Worm (Caenorhabditis elegans) whole organism, mixed stage, embryonic: ENCODE results near the gene grl-14.

Source experiments
- M03D4.4 ChIP-seq: sonication (generic microtip); optimal IDR thresholded peaks from 2 replicates; lab custom pipeline; 2017; ENCODE audit warnings: mild to moderate bottlenecking, missing genetic modification characterization, missing compliant biosample characterization
- bed-3 ChIP-seq: fragments of 200-800 bp; sonication (Bioruptor generic); optimal IDR thresholded peaks from 3 replicates; lab custom pipeline; 2018; ENCODE audit warnings: mild to moderate bottlenecking, missing genetic modification characterization, moderate library complexity, missing compliant biosample characterization
- blmp-1 ChIP-seq: fragments of 150-350 bp; optimal IDR thresholded peaks from 2 replicates; lab custom pipeline; 2014; ENCODE audit warnings: missing biosample characterization, missing genetic modification characterization
- ceh-39 ChIP-seq: fragments of 150-350 bp; optimal IDR thresholded peaks from 2 replicates; lab custom pipeline; 2014; ENCODE audit warnings: missing biosample characterization, missing genetic modification characterization
- ceh-43 ChIP-seq: fragments of 200-800 bp; sonication (Bioruptor generic); optimal IDR thresholded peaks from 2 replicates; lab custom pipeline; 2018; ENCODE audit warnings: mild to moderate bottlenecking, missing genetic modification characterization, moderate library complexity, missing compliant biosample characterization
- ceh-83 ChIP-seq: fragments of 200-800 bp; sonication (Bioruptor generic); optimal IDR thresholded peaks from 2 replicates; lab custom pipeline; 2018; ENCODE audit warnings: mild to moderate bottlenecking, missing genetic modification characterization, missing compliant biosample characterization
- ces-1 ChIP-seq: fragments of 150-350 bp; optimal IDR thresholded peaks from 2 replicates; lab custom pipeline; 2014; ENCODE audit warnings: missing biosample characterization, missing genetic modification reagents, missing genetic modification characterization
- cnd-1 ChIP-seq: fragments of 200-800 bp; sonication (Bioruptor generic); optimal IDR thresholded peaks from 2 replicates; lab custom pipeline; 2018; ENCODE audit warnings: mild to moderate bottlenecking, missing genetic modification characterization, missing compliant biosample characterization
- drap-1 ChIP-seq: fragments of 200-800 bp; sonication (Bioruptor generic); optimal IDR thresholded peaks from 3 replicates; lab custom pipeline; 2018; ENCODE audit warnings: mild to moderate bottlenecking, missing genetic modification characterization, missing compliant biosample characterization
- elt-1 ChIP-seq: sonication (generic microtip); optimal IDR thresholded peaks from 2 replicates; lab custom pipeline; 2017; ENCODE audit warnings: missing genetic modification characterization, mild to moderate bottlenecking, missing compliant biosample characterization, antibody characterized with exemption, moderate library complexity, borderline replicate concordance; ENCODE audit not compliant: insufficient read depth
- elt-3 ChIP-seq: fragments of 150-350 bp; optimal IDR thresholded peaks from 2 replicates; lab custom pipeline; 2014; ENCODE audit warnings: missing biosample characterization, missing genetic modification characterization
- flh-1 ChIP-seq: fragments of 200-800 bp; sonication (Bioruptor generic); optimal IDR thresholded peaks from 2 replicates; lab custom pipeline; 2018; ENCODE audit warnings: mild to moderate bottlenecking, missing genetic modification characterization, moderate library complexity, missing compliant biosample characterization
- ham-2 ChIP-seq: fragments of 200-800 bp; sonication (Bioruptor generic); optimal IDR thresholded peaks from 2 replicates; lab custom pipeline; 2018; ENCODE audit warnings: mild to moderate bottlenecking, missing genetic modification characterization, missing compliant biosample characterization
- hlh-1 ChIP-seq: fragments of 150-350 bp; optimal IDR thresholded peaks from 2 replicates; lab custom pipeline; 2014; ENCODE audit warnings: missing biosample characterization, missing genetic modification reagents, missing genetic modification characterization
- lin-13 ChIP-seq: fragments of 150-350 bp; optimal IDR thresholded peaks from 2 replicates; lab custom pipeline; 2014; ENCODE audit warnings: missing biosample characterization, missing genetic modification characterization
- lsy-2 ChIP-seq: fragments of 150-350 bp; optimal IDR thresholded peaks from 2 replicates; lab custom pipeline; 2014; ENCODE audit warnings: missing biosample characterization, missing genetic modification characterization
- mab-5 ChIP-seq: fragments of 150-350 bp; optimal IDR thresholded peaks from 2 replicates; lab custom pipeline; 2014; ENCODE audit warnings: missing biosample characterization, missing genetic modification characterization
- mep-1 ChIP-seq: fragments of 150-350 bp; optimal IDR thresholded peaks from 2 replicates; lab custom pipeline; 2017; ENCODE audit warnings: missing biosample characterization, missing genetic modification reagents, missing genetic modification characterization, inconsistent platforms
- mls-2 ChIP-seq: sonication (generic microtip); optimal IDR thresholded peaks from 2 replicates; lab custom pipeline; 2016; ENCODE audit warnings: mild to moderate bottlenecking, missing genetic modification characterization, moderate library complexity, missing compliant biosample characterization
- nhr-12 ChIP-seq: fragments of 150-350 bp; optimal IDR thresholded peaks from 2 replicates; lab custom pipeline; 2014; ENCODE audit warnings: missing biosample characterization, missing genetic modification characterization
- nhr-2 ChIP-seq: fragments of 150-350 bp; optimal IDR thresholded peaks from 2 replicates; lab custom pipeline; 2014; ENCODE audit warnings: missing biosample characterization, missing genetic modification characterization
- nhr-237 ChIP-seq: fragments of 150-350 bp; optimal IDR thresholded peaks from 2 replicates; lab custom pipeline; 2014; ENCODE audit warnings: missing biosample characterization, missing genetic modification characterization
- nhr-28 ChIP-seq: fragments of 150-350 bp; optimal IDR thresholded peaks from 2 replicates; lab custom pipeline; 2014; ENCODE audit warnings: missing biosample characterization, missing genetic modification characterization
- nhr-76 ChIP-seq: sonication (generic microtip); optimal IDR thresholded peaks from 2 replicates; lab custom pipeline; 2017; ENCODE audit warnings: missing biosample characterization, missing genetic modification characterization
- snpc-4 ChIP-seq: fragments of 150-350 bp; optimal IDR thresholded peaks from 2 replicates; lab custom pipeline; 2014; ENCODE audit warnings: missing biosample characterization, missing genetic modification characterization
- tbx-8 ChIP-seq: fragments of 200-800 bp; sonication (Bioruptor generic); optimal IDR thresholded peaks from 2 replicates; lab custom pipeline; 2018; ENCODE audit warnings: mild to moderate bottlenecking, missing genetic modification characterization, moderate library complexity, missing compliant biosample characterization
- unc-120 ChIP-seq: sonication (generic microtip); optimal IDR thresholded peaks from 2 replicates; lab custom pipeline; 2017; ENCODE audit warnings: missing genetic modification characterization, missing compliant biosample characterization; ENCODE audit not compliant: poor library complexity, severe bottlenecking
- unc-39 ChIP-seq: fragments of 150-350 bp; optimal IDR thresholded peaks from 2 replicates; lab custom pipeline; 2014; ENCODE audit warnings: missing biosample characterization, missing genetic modification characterization
- unc-62 ChIP-seq: fragments of 150-350 bp; optimal IDR thresholded peaks from 2 replicates; lab custom pipeline; 2014; ENCODE audit warnings: missing biosample characterization, missing genetic modification reagents, missing genetic modification characterization
- zip-8 ChIP-seq: fragments of 150-350 bp; optimal IDR thresholded peaks from 2 replicates; lab custom pipeline; 2014; ENCODE audit warnings: missing biosample characterization, missing genetic modification characterization
- ztf-11 ChIP-seq: fragments of 150-350 bp; optimal IDR thresholded peaks from 2 replicates; lab custom pipeline; 2014; ENCODE audit warnings: missing biosample characterization, missing genetic modification characterization

grl-14 gene

ce11 chrV:20797918-20798317 lies 27.4 kb upstream of the grl-14 start, which contains the start of gene sdf-9:
Gene sdf-9 (plus strand): TSS chrV:20798218.
- TF ChIP-seq ces-1 (no peak), unc-120 (tag; lab: Kevin White, UChicago) (no peak), elt-1 (tag; lab: Kevin White, UChicago) (no peak), nhr-2 (no peak), ceh-43 (GFP tag; lab: Kevin White, UChicago) (no peak), drap-1 (GFP tag; lab: Kevin White, UChicago) (no peak), nhr-28 (tag; lab: Kevin White, UChicago) (no peak), bed-3 (GFP tag; lab: Kevin White, UChicago) (no peak), elt-3 (no peak), lsy-2 (tag; lab: Kevin White, UChicago) (no peak)
- TF ChIP-seq, all 35 proteins: peak for 0

ce11 chrV:20802906-20803305 lies 22.5 kb upstream of the grl-14 start, which contains the start of gene Y44A6D.5:
Gene Y44A6D.5 (minus strand): TSS chrV:20803006.
- TF ChIP-seq nhr-28 (tag; lab: Kevin White, UChicago) (no peak), nhr-237 (no peak), ceh-39 (tag; lab: Kevin White, UChicago) (no peak), tbx-8 (GFP tag; lab: Kevin White, UChicago) (no peak), M03D4.4 (tag; lab: Kevin White, UChicago) (no peak), nhr-76 (no peak), elt-3 (no peak), nhr-2 (no peak)

ce11 chrV:20807038-20807437 lies 18.3 kb upstream of the grl-14 start, which contains the start of gene Y44A6D.6:
Gene Y44A6D.6 (plus strand): TSS chrV:20807338.
- TF ChIP-seq mab-5 (no peak), bed-3 (GFP tag; lab: Kevin White, UChicago) (no peak), ceh-43 (GFP tag; lab: Kevin White, UChicago) (no peak), nhr-76 (no peak), flh-1 (GFP tag; lab: Kevin White, UChicago) (no peak), ztf-11 (tag; lab: Kevin White, UChicago) (no peak), mls-2 (tag; lab: Kevin White, UChicago) (no peak), hlh-1 (tag; lab: Kevin White, UChicago) (no peak), tbx-8 (GFP tag; lab: Kevin White, UChicago) (no peak), nhr-237 (no peak), ceh-83 (GFP tag; lab: Kevin White, UChicago) (no peak), lin-13 (no peak), unc-62 (no peak), ham-2 (GFP tag; lab: Kevin White, UChicago) (no peak), M03D4.4 (tag; lab: Kevin White, UChicago) (no peak), ces-1 (no peak), unc-39 (tag; lab: Kevin White, UChicago) (no peak), drap-1 (GFP tag; lab: Kevin White, UChicago) (no peak), snpc-4 (tag; lab: Kevin White, UChicago) (no peak), cnd-1 (tag; lab: Kevin White, UChicago) (no peak)

ce11 chrV:20813646-20814045 lies 11.7 kb upstream of the grl-14 start:
- no peak for TF ChIP-seq ces-1
- TF ChIP-seq lsy-2 (tag; lab: Kevin White, UChicago): no peak
- no peak for TF ChIP-seq mls-2 (tag; lab: Kevin White, UChicago)
- TF ChIP-seq tbx-8 (GFP tag; lab: Kevin White, UChicago): no peak
- TF ChIP-seq blmp-1 (tag; lab: Kevin White, UChicago): no peak
- no peak for TF ChIP-seq zip-8 (tag; lab: Kevin White, UChicago)
- TF ChIP-seq ceh-83 (GFP tag; lab: Kevin White, UChicago): no peak
- no peak for TF ChIP-seq unc-39 (tag; lab: Kevin White, UChicago)
- TF ChIP-seq ztf-11 (tag; lab: Kevin White, UChicago): no peak
- TF ChIP-seq hlh-1 (tag; lab: Kevin White, UChicago): no peak
- no peak for TF ChIP-seq nhr-12 (tag; lab: Kevin White, UChicago)
- no peak for TF ChIP-seq ceh-43 (GFP tag; lab: Kevin White, UChicago)
- TF ChIP-seq mep-1 (tag; lab: Kevin White, UChicago): no peak
- TF ChIP-seq ceh-39 (tag; lab: Kevin White, UChicago): no peak
- TF ChIP-seq nhr-2: no peak

ce11 chrV:20814424-20814823 lies 10.9 kb upstream of the grl-14 start, which contains the start of gene Y44A6D.7:
Gene Y44A6D.7 (plus strand): TSS chrV:20814724.
- TF ChIP-seq tbx-8 (GFP tag; lab: Kevin White, UChicago) (no peak), unc-120 (tag; lab: Kevin White, UChicago) (no peak), flh-1 (GFP tag; lab: Kevin White, UChicago) (no peak), nhr-2 (no peak), elt-1 (tag; lab: Kevin White, UChicago) (no peak), snpc-4 (tag; lab: Kevin White, UChicago) (no peak)
